Worm (Caenorhabditis elegans) whole organism, mixed stage, embryonic: ENCODE measurements around the gene F28B1.9.

Source experiments
- M03D4.4 ChIP-seq: sonication (generic microtip); optimal IDR thresholded peaks from 2 replicates; lab custom pipeline; 2017; ENCODE audit warnings: mild to moderate bottlenecking, missing genetic modification characterization, missing compliant biosample characterization
- bed-3 ChIP-seq: fragments of 200-800 bp; sonication (Bioruptor generic); optimal IDR thresholded peaks from 3 replicates; lab custom pipeline; 2018; ENCODE audit warnings: mild to moderate bottlenecking, missing genetic modification characterization, moderate library complexity, missing compliant biosample characterization
- blmp-1 ChIP-seq: fragments of 150-350 bp; optimal IDR thresholded peaks from 2 replicates; lab custom pipeline; 2014; ENCODE audit warnings: missing biosample characterization, missing genetic modification characterization
- ceh-39 ChIP-seq: fragments of 150-350 bp; optimal IDR thresholded peaks from 2 replicates; lab custom pipeline; 2014; ENCODE audit warnings: missing biosample characterization, missing genetic modification characterization
- ceh-43 ChIP-seq: fragments of 200-800 bp; sonication (Bioruptor generic); optimal IDR thresholded peaks from 2 replicates; lab custom pipeline; 2018; ENCODE audit warnings: mild to moderate bottlenecking, missing genetic modification characterization, moderate library complexity, missing compliant biosample characterization
- ceh-83 ChIP-seq: fragments of 200-800 bp; sonication (Bioruptor generic); optimal IDR thresholded peaks from 2 replicates; lab custom pipeline; 2018; ENCODE audit warnings: mild to moderate bottlenecking, missing genetic modification characterization, missing compliant biosample characterization
- ces-1 ChIP-seq: fragments of 150-350 bp; optimal IDR thresholded peaks from 2 replicates; lab custom pipeline; 2014; ENCODE audit warnings: missing biosample characterization, missing genetic modification reagents, missing genetic modification characterization
- drap-1 ChIP-seq: fragments of 200-800 bp; sonication (Bioruptor generic); optimal IDR thresholded peaks from 3 replicates; lab custom pipeline; 2018; ENCODE audit warnings: mild to moderate bottlenecking, missing genetic modification characterization, missing compliant biosample characterization
- elt-1 ChIP-seq: sonication (generic microtip); optimal IDR thresholded peaks from 2 replicates; lab custom pipeline; 2017; ENCODE audit warnings: missing genetic modification characterization, mild to moderate bottlenecking, missing compliant biosample characterization, antibody characterized with exemption, moderate library complexity, borderline replicate concordance; ENCODE audit not compliant: insufficient read depth
- elt-3 ChIP-seq: fragments of 150-350 bp; optimal IDR thresholded peaks from 2 replicates; lab custom pipeline; 2014; ENCODE audit warnings: missing biosample characterization, missing genetic modification characterization
- flh-1 ChIP-seq: fragments of 200-800 bp; sonication (Bioruptor generic); optimal IDR thresholded peaks from 2 replicates; lab custom pipeline; 2018; ENCODE audit warnings: mild to moderate bottlenecking, missing genetic modification characterization, moderate library complexity, missing compliant biosample characterization
- ham-2 ChIP-seq: fragments of 200-800 bp; sonication (Bioruptor generic); optimal IDR thresholded peaks from 2 replicates; lab custom pipeline; 2018; ENCODE audit warnings: mild to moderate bottlenecking, missing genetic modification characterization, missing compliant biosample characterization
- hlh-1 ChIP-seq: fragments of 150-350 bp; optimal IDR thresholded peaks from 2 replicates; lab custom pipeline; 2014; ENCODE audit warnings: missing biosample characterization, missing genetic modification reagents, missing genetic modification characterization
- lin-13 ChIP-seq: fragments of 150-350 bp; optimal IDR thresholded peaks from 2 replicates; lab custom pipeline; 2014; ENCODE audit warnings: missing biosample characterization, missing genetic modification characterization
- lin-32 ChIP-seq: fragments of 200-800 bp; sonication (Bioruptor generic); optimal IDR thresholded peaks from 2 replicates; lab custom pipeline; 2018; ENCODE audit warnings: mild to moderate bottlenecking, missing genetic modification characterization, missing compliant biosample characterization
- lsy-2 ChIP-seq: fragments of 150-350 bp; optimal IDR thresholded peaks from 2 replicates; lab custom pipeline; 2014; ENCODE audit warnings: missing biosample characterization, missing genetic modification characterization
- mab-5 ChIP-seq: fragments of 150-350 bp; optimal IDR thresholded peaks from 2 replicates; lab custom pipeline; 2014; ENCODE audit warnings: missing biosample characterization, missing genetic modification characterization
- mep-1 ChIP-seq: fragments of 150-350 bp; optimal IDR thresholded peaks from 2 replicates; lab custom pipeline; 2017; ENCODE audit warnings: missing biosample characterization, missing genetic modification reagents, missing genetic modification characterization, inconsistent platforms
- mls-2 ChIP-seq: sonication (generic microtip); optimal IDR thresholded peaks from 2 replicates; lab custom pipeline; 2016; ENCODE audit warnings: mild to moderate bottlenecking, missing genetic modification characterization, moderate library complexity, missing compliant biosample characterization
- nhr-12 ChIP-seq: fragments of 150-350 bp; optimal IDR thresholded peaks from 2 replicates; lab custom pipeline; 2014; ENCODE audit warnings: missing biosample characterization, missing genetic modification characterization
- nhr-2 ChIP-seq: fragments of 150-350 bp; optimal IDR thresholded peaks from 2 replicates; lab custom pipeline; 2014; ENCODE audit warnings: missing biosample characterization, missing genetic modification characterization
- nhr-237 ChIP-seq: fragments of 150-350 bp; optimal IDR thresholded peaks from 2 replicates; lab custom pipeline; 2014; ENCODE audit warnings: missing biosample characterization, missing genetic modification characterization
- nhr-28 ChIP-seq: fragments of 150-350 bp; optimal IDR thresholded peaks from 2 replicates; lab custom pipeline; 2014; ENCODE audit warnings: missing biosample characterization, missing genetic modification characterization
- sem-2 ChIP-seq: fragments of 200-800 bp; sonication (Bioruptor generic); optimal IDR thresholded peaks from 2 replicates; lab custom pipeline; 2018; ENCODE audit warnings: mild to moderate bottlenecking, missing genetic modification characterization, missing compliant biosample characterization
- snpc-4 ChIP-seq: fragments of 150-350 bp; optimal IDR thresholded peaks from 2 replicates; lab custom pipeline; 2014; ENCODE audit warnings: missing biosample characterization, missing genetic modification characterization
- sptf-1 ChIP-seq: sonication (generic microtip); optimal IDR thresholded peaks from 2 replicates; lab custom pipeline; 2017; ENCODE audit warnings: mild to moderate bottlenecking, missing genetic modification characterization, moderate library complexity, missing compliant biosample characterization
- unc-120 ChIP-seq: sonication (generic microtip); optimal IDR thresholded peaks from 2 replicates; lab custom pipeline; 2017; ENCODE audit warnings: missing genetic modification characterization, missing compliant biosample characterization; ENCODE audit not compliant: poor library complexity, severe bottlenecking
- unc-39 ChIP-seq: fragments of 150-350 bp; optimal IDR thresholded peaks from 2 replicates; lab custom pipeline; 2014; ENCODE audit warnings: missing biosample characterization, missing genetic modification characterization
- unc-62 ChIP-seq: fragments of 150-350 bp; optimal IDR thresholded peaks from 2 replicates; lab custom pipeline; 2014; ENCODE audit warnings: missing biosample characterization, missing genetic modification reagents, missing genetic modification characterization
- zip-8 ChIP-seq: fragments of 150-350 bp; optimal IDR thresholded peaks from 2 replicates; lab custom pipeline; 2014; ENCODE audit warnings: missing biosample characterization, missing genetic modification characterization
- ztf-11 ChIP-seq: fragments of 150-350 bp; optimal IDR thresholded peaks from 2 replicates; lab custom pipeline; 2014; ENCODE audit warnings: missing biosample characterization, missing genetic modification characterization

F28B1.9 gene

DNA sequence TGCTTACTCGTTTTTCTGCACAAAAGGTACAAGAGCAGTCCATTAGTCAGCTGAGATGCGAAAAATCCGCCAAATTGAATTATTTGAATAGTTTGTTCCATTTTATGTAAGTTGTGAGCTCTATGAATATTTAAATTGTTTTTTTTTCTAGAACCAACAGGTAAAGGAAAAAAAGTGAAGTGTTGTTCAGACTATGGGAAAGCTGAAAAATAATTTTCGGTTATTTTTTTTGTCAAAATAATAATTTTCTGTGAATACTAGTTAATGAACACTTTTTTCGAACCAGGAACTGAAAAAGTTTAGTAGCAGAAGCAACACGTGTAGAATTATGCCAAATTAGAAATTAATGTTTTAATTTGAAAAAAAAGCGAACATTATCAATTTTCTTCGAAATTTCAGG is 14.2 kb downstream of the F28B1.9 start, which contains the start of gene str-125:
str-125 (minus strand) TSS at position 101 of the 400 bp plus-strand sequence.
- TF ChIP-seq ceh-39 (tag; lab: Kevin White, UChicago) (no peak), ceh-43 (GFP tag; lab: Kevin White, UChicago) (no peak), unc-39 (tag; lab: Kevin White, UChicago) (no peak), M03D4.4 (tag; lab: Kevin White, UChicago) (no peak), lsy-2 (tag; lab: Kevin White, UChicago) (no peak), ham-2 (GFP tag; lab: Kevin White, UChicago) (no peak), elt-1 (tag; lab: Kevin White, UChicago) (no peak), ceh-83 (no peak), hlh-1 (no peak), flh-1 (GFP tag; lab: Kevin White, UChicago) (no peak), unc-120 (tag; lab: Kevin White, UChicago) (no peak), snpc-4 (tag; lab: Kevin White, UChicago) (no peak), sem-2 (GFP tag; lab: Kevin White, UChicago) (no peak), drap-1 (GFP tag; lab: Kevin White, UChicago) (no peak), blmp-1 (tag; lab: Kevin White, UChicago) (no peak), elt-3 (tag; lab: Kevin White, UChicago) (no peak)

DNA sequence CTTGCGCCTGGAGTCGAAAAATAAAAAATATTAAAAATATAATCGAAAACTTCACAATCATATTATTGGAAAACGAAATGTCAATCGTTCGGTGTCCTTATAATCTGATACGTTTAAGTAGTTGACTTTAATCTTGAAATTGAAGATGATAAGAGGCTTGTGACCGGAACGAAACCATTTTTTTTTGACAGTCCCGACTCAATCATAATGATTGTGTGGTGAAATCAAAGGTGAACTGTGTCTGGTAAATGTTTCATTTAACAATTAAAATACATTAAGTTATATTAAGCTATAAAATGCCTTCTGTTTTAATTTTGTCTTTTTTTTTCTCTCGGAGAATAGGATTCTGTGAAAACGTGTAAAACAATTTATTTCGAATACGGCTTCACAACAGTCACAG is 16.2 kb downstream of the F28B1.9 start, which contains the start of gene T05E12.3:
T05E12.3 (minus strand) TSS at position 101 of the 400 bp plus-strand sequence.
- TF ChIP-seq zip-8 (tag; lab: Kevin White, UChicago) (no peak), elt-3 (tag; lab: Kevin White, UChicago) (no peak), lin-13 (no peak), lin-32 (GFP tag; lab: Kevin White, UChicago) (no peak), drap-1 (GFP tag; lab: Kevin White, UChicago) (no peak), nhr-28 (no peak), ztf-11 (tag; lab: Kevin White, UChicago) (no peak), unc-62 (GFP tag; lab: Kevin White, UChicago) (no peak)

DNA sequence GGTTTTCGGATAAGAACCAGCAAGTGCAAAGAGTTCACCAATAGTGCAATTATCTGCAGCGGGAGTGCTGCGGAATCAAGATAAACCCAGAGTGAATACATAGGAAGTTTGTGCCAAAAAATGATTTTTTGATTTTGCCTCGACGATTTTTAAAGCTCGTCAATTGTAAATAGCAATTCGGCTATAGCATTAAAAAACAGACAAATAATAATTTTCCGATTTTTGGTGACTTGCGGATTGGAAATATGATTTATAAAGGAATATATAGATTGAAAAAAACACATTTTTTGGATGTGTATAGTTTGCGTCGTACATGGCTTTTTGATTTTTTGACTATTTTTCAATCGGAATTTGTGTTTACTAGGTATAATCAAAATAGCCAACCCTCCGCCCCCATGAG is 18.1 kb downstream of the F28B1.9 start, which contains the start of gene srw-20:
srw-20 (minus strand) TSS at position 101 of the 400 bp plus-strand sequence.
- TF ChIP-seq lsy-2 (tag; lab: Kevin White, UChicago) = no peak
- no peak for TF ChIP-seq lin-32 (GFP tag; lab: Kevin White, UChicago)
- TF ChIP-seq mls-2 (tag; lab: Kevin White, UChicago) = no peak
- TF ChIP-seq hlh-1 = no peak
- TF ChIP-seq unc-39 (tag; lab: Kevin White, UChicago) = no peak
- no peak for TF ChIP-seq nhr-2 (tag; lab: Kevin White, UChicago)
- no peak for TF ChIP-seq flh-1 (GFP tag; lab: Kevin White, UChicago)
- TF ChIP-seq nhr-12 (tag; lab: Kevin White, UChicago) = no peak
- no peak for TF ChIP-seq mep-1 (tag; lab: Kevin White, UChicago)
- no peak for TF ChIP-seq ceh-43 (GFP tag; lab: Kevin White, UChicago)
- TF ChIP-seq elt-1 (tag; lab: Kevin White, UChicago) = no peak
- TF ChIP-seq mab-5 (tag; lab: Kevin White, UChicago) = no peak
- TF ChIP-seq unc-62 (GFP tag; lab: Kevin White, UChicago) = no peak
- no peak for TF ChIP-seq ceh-39 (tag; lab: Kevin White, UChicago)
- no peak for TF ChIP-seq unc-120 (tag; lab: Kevin White, UChicago)
- TF ChIP-seq sem-2 (GFP tag; lab: Kevin White, UChicago) = no peak
- TF ChIP-seq nhr-28 = no peak
- no peak for TF ChIP-seq elt-3 (tag; lab: Kevin White, UChicago)

DNA sequence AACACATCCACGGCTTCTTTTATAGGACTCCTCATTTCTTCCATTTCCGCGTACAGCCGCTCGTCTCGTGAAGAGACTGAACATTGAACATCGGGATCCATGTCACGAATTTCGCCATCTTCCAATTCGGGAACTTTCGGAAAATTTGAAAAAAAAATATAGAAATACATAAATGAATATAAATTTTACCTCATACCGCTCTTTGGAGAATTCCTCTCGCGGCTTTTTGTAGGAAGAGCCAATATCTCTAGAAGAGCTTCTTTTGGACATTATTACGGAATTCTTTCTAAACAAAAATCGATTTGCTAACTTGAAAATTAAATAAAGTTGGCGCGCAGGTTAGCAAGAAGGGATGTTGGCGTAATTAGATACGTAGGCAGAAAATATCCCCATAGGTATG is 21.0 kb downstream of the F28B1.9 start, which contains the start of gene T05E12.9:
T05E12.9 (minus strand) TSS at position 101 of the 400 bp plus-strand sequence.
- no peak for TF ChIP-seq hlh-1
- TF ChIP-seq lin-13 = no peak
- TF ChIP-seq snpc-4 (tag; lab: Kevin White, UChicago) = no peak
- TF ChIP-seq mls-2 (tag; lab: Kevin White, UChicago) = no peak
- TF ChIP-seq ces-1 (GFP tag; lab: Kevin White, UChicago) = no peak
- no peak for TF ChIP-seq nhr-237 (tag; lab: Kevin White, UChicago)
- TF ChIP-seq nhr-2 (tag; lab: Kevin White, UChicago) = no peak
- TF ChIP-seq lsy-2 (tag; lab: Kevin White, UChicago) = no peak
- no peak for TF ChIP-seq M03D4.4 (tag; lab: Kevin White, UChicago)
- no peak for TF ChIP-seq sptf-1 (tag; lab: Kevin White, UChicago)
- TF ChIP-seq ceh-43 (GFP tag; lab: Kevin White, UChicago) = no peak
- TF ChIP-seq bed-3 (GFP tag; lab: Kevin White, UChicago) = no peak
- TF ChIP-seq unc-39 (tag; lab: Kevin White, UChicago) = no peak
- TF ChIP-seq sem-2 (GFP tag; lab: Kevin White, UChicago) = no peak
